Fruit fly (Drosophila melanogaster): ENCODE measurements around the gene CG14102.
A peak's percentile ranks its signal among the peaks of the same experiment; 100 is the strongest.

CG14102 gene

dm6 chr3L:19836375-19836937 lies 35.4 kb upstream of the CG14102 start, which contains the start of gene kto:
TSS of gene kto (plus strand) at chr3L:19836614.
- TF ChIP-seq acj6 (GFP tag; optimal IDR thresholded peaks at IDR 0.05) (no peak), eg (GFP tag; IDR thresholded peaks at IDR 0.05) (no peak), CG32006 (GFP tag; optimal IDR thresholded peaks at IDR 0.05) (no peak), CG34406 (GFP tag; optimal IDR thresholded peaks at IDR 0.05) (no peak), Ets96B (tag; optimal IDR thresholded peaks at IDR 0.05) (no peak), esn (GFP tag; optimal IDR thresholded peaks at IDR 0.05) (no peak), CG3919 (GFP tag; optimal IDR thresholded peaks at IDR 0.05) (no peak), Met (GFP tag; optimal IDR thresholded peaks at IDR 0.05) (no peak), Ets21C (GFP tag; optimal IDR thresholded peaks at IDR 0.05) (no peak), Lpt (GFP tag; optimal IDR thresholded peaks at IDR 0.05) (no peak), svp (GFP tag) (no peak), fd59A (GFP tag; optimal IDR thresholded peaks at IDR 0.05) (no peak), pdm3 (GFP tag; optimal IDR thresholded peaks at IDR 0.05) (no peak), fkh (GFP tag; optimal IDR thresholded peaks at IDR 0.05) (no peak), CG4318 (GFP tag; optimal IDR thresholded peaks at IDR 0.05) (no peak), Smox (GFP tag; optimal IDR thresholded peaks at IDR 0.05) (no peak), dsx (GFP tag; optimal IDR thresholded peaks at IDR 0.05; ENCODE audit: poor library complexity, severe bottlenecking) (no peak)

DNA sequence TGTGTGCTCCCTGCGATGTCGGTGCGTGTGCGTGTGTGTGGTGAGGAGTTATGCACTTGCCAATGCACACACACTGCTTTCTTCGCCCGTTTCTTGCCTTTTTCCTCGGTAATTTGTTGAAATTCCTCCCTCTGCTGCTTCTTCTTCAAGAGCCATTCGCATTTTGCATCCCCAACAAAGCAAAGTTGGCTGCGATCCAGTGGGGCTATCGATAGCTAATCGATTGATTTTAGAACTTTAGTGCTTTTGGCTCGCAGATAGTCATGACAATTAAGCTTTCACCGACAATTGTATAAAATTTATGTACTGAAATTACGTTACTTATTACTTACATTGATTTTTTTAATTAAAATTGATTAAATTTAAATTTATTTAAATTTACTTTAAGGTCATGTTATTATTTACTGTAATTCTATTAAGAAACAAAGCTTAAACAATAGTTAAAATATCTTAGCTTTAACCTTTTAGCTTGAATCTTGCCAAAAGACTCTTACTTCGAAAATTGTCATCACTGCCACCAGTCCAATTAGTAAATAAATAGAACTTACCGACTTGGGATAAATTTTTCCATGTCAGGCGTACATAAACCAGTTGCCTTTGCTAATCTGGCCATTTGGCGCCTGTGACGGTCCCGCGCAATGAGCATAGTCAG lies 33.2 kb upstream of the CG14102 start, which contains the start of the genes trc and CG32221:
TSS of gene trc (minus strand) at position 162 of the 652 bp plus-strand sequence.
TSS of gene CG32221 (plus strand) at position 528 of the 652 bp plus-strand sequence.
- no peak for TF ChIP-seq Sox102F (GFP tag; optimal IDR thresholded peaks at IDR 0.05)
- peak; percentile 43; the same call in 2 of the 3 replicates for TF ChIP-seq CG6163 (GFP tag; IDR thresholded peaks at IDR 0.05)
- TF ChIP-seq CG10631 (GFP tag; optimal IDR thresholded peaks at IDR 0.05), result no peak
- no peak for TF ChIP-seq Hr38 (GFP tag; optimal IDR thresholded peaks at IDR 0.05)
- no peak for TF ChIP-seq CG9139 (GFP tag; optimal IDR thresholded peaks at IDR 0.05)
- no peak for TF ChIP-seq CG7368 (GFP tag; optimal IDR thresholded peaks at IDR 0.05)
- TF ChIP-seq acj6 (GFP tag; optimal IDR thresholded peaks at IDR 0.05), result no peak
- no peak for TF ChIP-seq CG32006 (GFP tag; optimal IDR thresholded peaks at IDR 0.05)
- TF ChIP-seq fd59A (GFP tag; optimal IDR thresholded peaks at IDR 0.05), result no peak
- no peak for TF ChIP-seq pdm3 (GFP tag; optimal IDR thresholded peaks at IDR 0.05)
- TF ChIP-seq Hr39 (GFP tag; optimal IDR thresholded peaks at IDR 0.05), result no peak
- TF ChIP-seq CG11762 (GFP tag; optimal IDR thresholded peaks at IDR 0.05; ENCODE audit: insufficient read depth), result no peak
- TF ChIP-seq Eip93F (GFP tag; optimal IDR thresholded peaks at IDR 0.05), result no peak
- TF ChIP-seq salr (GFP tag; optimal IDR thresholded peaks at IDR 0.05), result peak in 1 of 2 experiments; percentile 24
- no peak for TF ChIP-seq CG6854 (GFP tag; optimal IDR thresholded peaks at IDR 0.05)
- TF ChIP-seq Lpt (GFP tag; optimal IDR thresholded peaks at IDR 0.05), result no peak
- TF ChIP-seq CG1621 (tag; optimal IDR thresholded peaks at IDR 0.05), result no peak
- TF ChIP-seq CG31627 (GFP tag; optimal IDR thresholded peaks at IDR 0.05), result peak; percentile 34
- TF ChIP-seq esn (GFP tag; optimal IDR thresholded peaks at IDR 0.05), result peak; percentile 35
- TF ChIP-seq Ets96B (tag; optimal IDR thresholded peaks at IDR 0.05), result no peak
- TF ChIP-seq Sox14 (GFP tag; optimal IDR thresholded peaks at IDR 0.05), result peak; percentile 36
- TF ChIP-seq CG3032 (tag; optimal IDR thresholded peaks at IDR 0.05), result peak; percentile 29

dm6 chr3L:19833227-19833626 lies 32.1 kb upstream of the CG14102 start:
- TF ChIP-seq CG6854 (GFP tag; optimal IDR thresholded peaks at IDR 0.05), result peak; percentile 58
- no peak for TF ChIP-seq Gug (GFP tag; IDR thresholded peaks at IDR 0.05)
- 0 out of 2 replicates have a peak, but pooled peaks have one; percentile 12 for TF ChIP-seq CG15336 (GFP tag; IDR thresholded peaks at IDR 0.05)
- peak; percentile 83 for TF ChIP-seq Eip78C (GFP tag)
- peak; percentile 22; the same call in 1 of the 3 replicates for TF ChIP-seq CG8119 (GFP tag; IDR thresholded peaks at IDR 0.05)
- no peak for TF ChIP-seq vri (GFP tag; optimal IDR thresholded peaks at IDR 0.05)
- no peak for TF ChIP-seq CG34406 (GFP tag; optimal IDR thresholded peaks at IDR 0.05)
- no peak for TF ChIP-seq acj6 (GFP tag; optimal IDR thresholded peaks at IDR 0.05)
- no peak for TF ChIP-seq fkh (GFP tag; optimal IDR thresholded peaks at IDR 0.05)
- TF ChIP-seq Eip75B (GFP tag; optimal IDR thresholded peaks at IDR 0.05), result no peak
- peak; percentile 81 for TF ChIP-seq Blimp-1 (GFP tag; optimal IDR thresholded peaks at IDR 0.05)
- no peak for TF ChIP-seq achi (GFP tag; optimal IDR thresholded peaks at IDR 0.05)
- TF ChIP-seq CG4318 (GFP tag; optimal IDR thresholded peaks at IDR 0.05), result no peak
- TF ChIP-seq CG6792 (GFP tag; optimal IDR thresholded peaks at IDR 0.05), result peak; percentile 38
- no peak for TF ChIP-seq Hr39 (GFP tag; optimal IDR thresholded peaks at IDR 0.05)
- peak; percentile 17 for TF ChIP-seq topi (GFP tag; optimal IDR thresholded peaks at IDR 0.05)
- TF ChIP-seq Eip93F (GFP tag; optimal IDR thresholded peaks at IDR 0.05), result peak; percentile 45
- TF ChIP-seq svp (GFP tag), result no peak
- TF ChIP-seq CG6808 (GFP tag; optimal IDR thresholded peaks at IDR 0.05), result no peak
- no peak for TF ChIP-seq CG11902 (GFP tag; optimal IDR thresholded peaks at IDR 0.05)
- peak; percentile 47; the same call in 2 of the 3 replicates for TF ChIP-seq CG6163 (GFP tag; IDR thresholded peaks at IDR 0.05)
- TF ChIP-seq Met (GFP tag; optimal IDR thresholded peaks at IDR 0.05), result no peak
- TF ChIP-seq CG3919 (GFP tag; optimal IDR thresholded peaks at IDR 0.05), result no peak
- peak; percentile 54 for TF ChIP-seq esn (GFP tag; optimal IDR thresholded peaks at IDR 0.05)
- TF ChIP-seq eg (GFP tag; IDR thresholded peaks at IDR 0.05), result no peak
- TF ChIP-seq Smox (GFP tag; optimal IDR thresholded peaks at IDR 0.05), result no peak
- TF ChIP-seq Lpt (GFP tag; optimal IDR thresholded peaks at IDR 0.05), result no peak

Data from whole organism, prepupa.